Worm (Caenorhabditis elegans) whole organism, L3 larva: ENCODE results near the gene jkk-1.

ENCODE experiments used
- ama-1 ChIP-seq: fragments of 150-350 bp; optimal IDR thresholded peaks from 2 replicates; lab custom pipeline; 2018
- egl-27 ChIP-seq: sonication (generic microtip); optimal IDR thresholded peaks from 4 replicates; lab custom pipeline; 2017; ENCODE audit warnings: missing biosample characterization, missing genetic modification reagents, missing genetic modification characterization
- elt-3 ChIP-seq, 3 experiments: fragments of 150-350 bp in 1 of 3; sonication (generic microtip) in 2 of 3; optimal IDR thresholded peaks; 2 replicates in 2 of 3; 4 replicates in 1 of 3; lab custom pipeline; 2014 to 2017; ENCODE audit warnings: missing biosample characterization in 3 of 3, missing genetic modification characterization in 3 of 3
- jun-1 ChIP-seq: fragments of 150-350 bp; optimal IDR thresholded peaks from 2 replicates; lab custom pipeline; 2014; ENCODE audit warnings: missing biosample characterization, missing genetic modification reagents, missing genetic modification characterization
- nfya-1 ChIP-seq: sonication (generic microtip); optimal IDR thresholded peaks from 2 replicates; lab custom pipeline; 2017; ENCODE audit warnings: missing genetic modification characterization, mild to moderate bottlenecking, missing compliant biosample characterization, antibody characterized with exemption, moderate library complexity; ENCODE audit not compliant: insufficient read depth
- nhr-237 ChIP-seq: fragments of 150-350 bp; optimal IDR thresholded peaks from 2 replicates; lab custom pipeline; 2014; ENCODE audit warnings: missing biosample characterization, missing genetic modification characterization
- zag-1 ChIP-seq: fragments of 150-350 bp; optimal IDR thresholded peaks from 2 replicates; lab custom pipeline; 2014; ENCODE audit warnings: missing biosample characterization, missing genetic modification characterization

DNA sequence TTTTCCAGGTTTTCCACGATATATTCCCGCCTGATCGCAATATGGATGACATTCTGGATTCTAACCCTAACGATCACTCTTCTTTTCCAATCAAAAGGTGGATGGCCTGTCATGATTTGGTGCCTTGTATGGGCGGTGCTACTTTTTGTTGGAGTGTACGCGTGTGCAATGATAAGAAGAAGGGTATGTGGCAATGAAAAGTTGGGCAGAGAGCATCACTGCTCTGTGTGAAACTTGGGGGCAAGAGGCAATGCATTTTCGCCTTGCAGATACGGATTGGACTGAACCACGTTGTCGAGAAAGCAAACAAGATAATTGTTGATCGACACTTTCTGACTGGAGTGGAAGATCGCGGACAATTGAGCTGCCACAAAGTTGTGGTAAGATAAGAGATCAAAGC lies 22.0 kb upstream of the jkk-1 start:
- TF ChIP-seq egl-27 (tag; lab: Kevin White, UChicago) = no peak
- TF ChIP-seq jun-1 = no peak
- TF ChIP-seq nhr-237 = no peak
- no peak for TF ChIP-seq elt-3 (tag; optimal IDR thresholded peaks at IDR 0.05; lab: Kevin White, UChicago)
- TF ChIP-seq zag-1 (tag; lab: Kevin White, UChicago) = no peak
- TF ChIP-seq nfya-1 (tag; lab: Kevin White, UChicago) = no peak
- no peak for TF ChIP-seq ama-1 (lab: Kevin White, UChicago)
